Worm (Caenorhabditis elegans): ENCODE measurements around the gene C25E10.4.
A peak's percentile ranks its signal among the peaks of the same experiment; 100 is the strongest.

DNA sequence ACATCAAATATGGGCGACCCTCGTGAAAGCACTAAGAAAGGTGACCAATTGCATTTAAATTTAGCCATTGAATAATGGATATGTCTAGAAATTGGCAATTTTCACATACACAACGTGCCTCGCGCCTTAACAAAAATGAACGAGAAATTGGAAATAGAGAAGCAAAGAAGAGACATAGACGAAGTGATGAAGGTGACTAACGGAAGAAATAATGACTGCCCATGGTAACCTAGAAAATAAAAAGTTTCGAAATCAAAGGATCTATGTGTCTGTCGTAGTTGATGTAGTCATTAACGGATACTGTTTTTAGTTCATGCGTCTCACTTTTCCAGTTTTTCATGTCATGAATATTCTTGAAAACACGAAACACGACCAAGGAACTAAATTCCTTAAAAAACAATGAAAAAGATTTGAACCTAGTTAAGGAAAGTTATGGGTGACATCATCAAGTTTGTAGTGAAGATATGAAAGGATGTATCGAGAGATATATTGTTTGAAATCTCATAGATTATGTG is 44.8 kb downstream of the C25E10.4 start:
- TF ChIP-seq dpl-1 (GFP tag; optimal IDR thresholded peaks at IDR 0.05) (no peak), lin-13 (GFP tag; optimal IDR thresholded peaks at IDR 0.05) (no peak), nhr-77 (tag; optimal IDR thresholded peaks at IDR 0.05) (no peak), mep-1 (tag; optimal IDR thresholded peaks at IDR 0.05) (no peak), efl-1 (optimal IDR thresholded peaks at IDR 0.05) (no peak), efl-1 (GFP tag; optimal IDR thresholded peaks at IDR 0.05 in 1 of 2) (peak in 1 of 2 experiments; percentile 73), rnt-1 (tag; optimal IDR thresholded peaks at IDR 0.05) (no peak), blmp-1 (tag; optimal IDR thresholded peaks at IDR 0.05) (peak; percentile 25), unc-62 (GFP tag; optimal IDR thresholded peaks at IDR 0.05) (no peak), egl-27 (tag; optimal IDR thresholded peaks at IDR 0.05) (no peak), egl-13 (tag; optimal IDR thresholded peaks at IDR 0.05) (no peak), nhr-11 (tag; optimal IDR thresholded peaks at IDR 0.05) (no peak)

Data from whole organism, L1 larva.